Fruit fly (Drosophila melanogaster): ENCODE data around the gene CG5004.
A peak's percentile ranks its signal among the peaks of the same experiment; 100 is the strongest.

The CG5004 gene

dm6 chrX:17106153-17106700 is 1.2 kb upstream of the CG5004 start (continued):
- TF ChIP-seq hbn (GFP tag; IDR thresholded peaks at IDR 0.05; ENCODE audit: partially characterized antibody) (peak; percentile 30), sug (tag; optimal IDR thresholded peaks at IDR 0.05) (no peak), sna (GFP tag; IDR thresholded peaks at IDR 0.05; ENCODE audit: partially characterized antibody) (peak; percentile 52; the same call in 1 of the 2 replicates), Doc3 (GFP tag; IDR thresholded peaks at IDR 0.05; ENCODE audit: partially characterized antibody) (peak; percentile 53; the same call in 2 of the 3 replicates), CG15514 (GFP tag; optimal IDR thresholded peaks at IDR 0.05) (peak; percentile 25), CG13287 (GFP tag; IDR thresholded peaks at IDR 0.05; ENCODE audit: partially characterized antibody) (peak; percentile 69), Dref (GFP tag; IDR thresholded peaks at IDR 0.05) (peak; percentile 57), CG14860 (GFP tag; IDR thresholded peaks at IDR 0.05; ENCODE audit: partially characterized antibody) (no peak), Dp (GFP tag; optimal IDR thresholded peaks at IDR 0.05) (peak; percentile 64), pzg (GFP tag; optimal IDR thresholded peaks at IDR 0.05) (peak; percentile 33), CG16813 (GFP tag; IDR thresholded peaks at IDR 0.05; ENCODE audit: partially characterized antibody) (peak; percentile 61), HLH4C (GFP tag; IDR thresholded peaks at IDR 0.05; ENCODE audit: partially characterized antibody) (peak; percentile 40; the same call in 2 of the 3 replicates), Taf1 (GFP tag; IDR thresholded peaks at IDR 0.05) (no peak), knrl (GFP tag; IDR thresholded peaks at IDR 0.05; ENCODE audit: partially characterized antibody) (peak; percentile 47; the same call in 2 of the 3 replicates), Dll (GFP tag; IDR thresholded peaks at IDR 0.05; ENCODE audit: partially characterized antibody) (peak; percentile 66), inv (GFP tag; IDR thresholded peaks at IDR 0.05; ENCODE audit: partially characterized antibody) (peak; percentile 31; the same call in 1 of the 2 replicates)

dm6 chrX:17108000-17108399 is 618 bp downstream of the CG5004 start:
- peak; percentile 1 for TF ChIP-seq CG10979 (tag; optimal IDR thresholded peaks at IDR 0.05)
- TF ChIP-seq Ssrp (tag; optimal IDR thresholded peaks at IDR 0.05): peak; percentile 12
- TF ChIP-seq Xrp1 (GFP tag; IDR thresholded peaks at IDR 0.05): 0 out of 2 replicates have a peak, but pooled peaks have one; percentile 17
- peak in 1 of 2 experiments; percentile 82 for TF ChIP-seq insv (GFP tag; optimal IDR thresholded peaks at IDR 0.05)
- peak; percentile 6 for TF ChIP-seq CG7839 (tag; optimal IDR thresholded peaks at IDR 0.05)
- TF ChIP-seq ab (GFP tag; optimal IDR thresholded peaks at IDR 0.05): no peak
- peak; percentile 11 for TF ChIP-seq dmrt99B (tag; optimal IDR thresholded peaks at IDR 0.05)
- TF ChIP-seq gro (GFP tag; optimal IDR thresholded peaks at IDR 0.05): no peak
- TF ChIP-seq grau (tag; optimal IDR thresholded peaks at IDR 0.05): peak; percentile 21
- TF ChIP-seq wek (GFP tag; optimal IDR thresholded peaks at IDR 0.05): no peak
- TF ChIP-seq phol (tag; optimal IDR thresholded peaks at IDR 0.05): peak; percentile 11
- no peak for TF ChIP-seq CG2202 (tag; optimal IDR thresholded peaks at IDR 0.05)
- peak; percentile 56 for TF ChIP-seq Med (GFP tag)
- TF ChIP-seq CG11504 (tag; optimal IDR thresholded peaks at IDR 0.05): peak; percentile 11
- peak; percentile 6 for TF ChIP-seq unpg (GFP tag; optimal IDR thresholded peaks at IDR 0.05)
- peak; percentile 10 for TF ChIP-seq CG18262 (tag; optimal IDR thresholded peaks at IDR 0.05)
- peak; percentile 43 for TF ChIP-seq gem (tag; optimal IDR thresholded peaks at IDR 0.05)
- TF ChIP-seq CG17359 (tag; optimal IDR thresholded peaks at IDR 0.05): peak; percentile 5
- peak; percentile 22 for TF ChIP-seq zf30C (GFP tag; optimal IDR thresholded peaks at IDR 0.05)
- TF ChIP-seq CG15269 (tag; optimal IDR thresholded peaks at IDR 0.05): peak; percentile 28
- peak in 1 of 2 experiments; percentile 11 for TF ChIP-seq Hr51 (GFP tag; optimal IDR thresholded peaks at IDR 0.05)

Data from whole organism, embryonic.